Worm (Caenorhabditis elegans): ENCODE measurements around the gene Y38H6C.24.
A peak's percentile ranks its signal among the peaks of the same experiment; 100 is the strongest.

Y38H6C.24 gene

DNA sequence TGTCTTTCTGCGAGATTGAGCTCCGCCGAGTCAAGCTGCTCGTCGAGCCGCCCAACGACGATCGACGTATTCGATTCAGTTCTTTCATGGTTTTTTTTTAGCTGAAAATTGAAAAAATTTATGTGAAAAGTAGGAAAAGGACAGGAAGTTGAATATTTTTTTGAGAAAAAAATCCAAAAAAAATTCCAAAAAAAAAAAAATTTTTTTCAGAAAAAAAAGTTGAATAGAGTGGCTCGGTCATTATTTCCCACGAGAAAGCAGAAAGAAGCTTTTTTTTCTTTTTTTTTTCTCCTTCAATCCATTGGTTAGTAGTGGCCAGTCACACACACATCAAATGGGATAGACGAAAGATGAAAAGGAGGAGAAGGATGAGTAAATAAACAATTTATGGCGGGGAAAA, 41.0 kb upstream of the Y38H6C.24 start, which contains the start of gene dhcr-7:
Gene dhcr-7, minus strand, starts transcription at position 101 of the 400 bp plus-strand sequence.
- TF ChIP-seq ztf-4 (tag; optimal IDR thresholded peaks at IDR 0.05): no peak
- no peak for TF ChIP-seq sma-9 (GFP tag; optimal IDR thresholded peaks at IDR 0.05)
- TF ChIP-seq sma-9 (tag; optimal IDR thresholded peaks at IDR 0.05): no peak
- TF ChIP-seq skn-1 (tag; optimal IDR thresholded peaks at IDR 0.05): no peak
- TF ChIP-seq mbf-1 (tag; optimal IDR thresholded peaks at IDR 0.05): no peak
- no peak for TF ChIP-seq nhr-11 (tag; optimal IDR thresholded peaks at IDR 0.05)
- TF ChIP-seq alr-1 (tag; optimal IDR thresholded peaks at IDR 0.05): no peak
- no peak for TF ChIP-seq nhr-23 (tag; optimal IDR thresholded peaks at IDR 0.05)
- TF ChIP-seq nhr-25 (tag; optimal IDR thresholded peaks at IDR 0.05): no peak
- no peak for TF ChIP-seq sma-3 (GFP tag; optimal IDR thresholded peaks at IDR 0.05)
- no peak for TF ChIP-seq crh-2 (tag; optimal IDR thresholded peaks at IDR 0.05)
- TF ChIP-seq lsy-2 (tag; optimal IDR thresholded peaks at IDR 0.05): no peak

DNA sequence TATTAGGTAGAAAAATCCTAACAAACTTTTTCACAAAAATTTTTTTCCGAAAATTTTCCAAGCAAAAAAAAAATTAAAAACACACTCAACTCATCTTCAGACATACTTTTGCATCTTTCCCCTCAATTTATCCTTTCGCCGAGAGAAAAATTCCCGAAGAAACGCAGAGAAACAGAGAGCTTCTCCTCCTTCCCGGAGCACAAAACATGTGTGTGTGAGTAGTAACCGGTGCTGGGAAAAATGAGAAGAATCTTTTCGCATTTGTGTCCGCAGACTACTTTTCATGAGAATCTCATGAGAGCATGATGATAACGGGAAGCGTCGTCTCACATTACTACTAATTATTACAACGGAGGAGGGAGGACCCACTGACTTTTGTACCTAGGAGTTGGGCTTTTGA, 39.7 kb upstream of the Y38H6C.24 start:
- TF ChIP-seq C34F6.9 (tag; optimal IDR thresholded peaks at IDR 0.05) (peak; percentile 4), nhr-12 (tag; optimal IDR thresholded peaks at IDR 0.05) (no peak), unc-55 (GFP tag; optimal IDR thresholded peaks at IDR 0.05) (peak; percentile 16), lsy-2 (tag; optimal IDR thresholded peaks at IDR 0.05) (peak in 1 of 2 experiments; percentile 33), F13H6.1 (tag; optimal IDR thresholded peaks at IDR 0.05) (peak; percentile 57), nhr-129 (tag; optimal IDR thresholded peaks at IDR 0.05) (peak; percentile 51), unc-39 (tag; optimal IDR thresholded peaks at IDR 0.05) (no peak), sma-9 (GFP tag; optimal IDR thresholded peaks at IDR 0.05) (no peak), sma-9 (tag; optimal IDR thresholded peaks at IDR 0.05) (no peak)

DNA sequence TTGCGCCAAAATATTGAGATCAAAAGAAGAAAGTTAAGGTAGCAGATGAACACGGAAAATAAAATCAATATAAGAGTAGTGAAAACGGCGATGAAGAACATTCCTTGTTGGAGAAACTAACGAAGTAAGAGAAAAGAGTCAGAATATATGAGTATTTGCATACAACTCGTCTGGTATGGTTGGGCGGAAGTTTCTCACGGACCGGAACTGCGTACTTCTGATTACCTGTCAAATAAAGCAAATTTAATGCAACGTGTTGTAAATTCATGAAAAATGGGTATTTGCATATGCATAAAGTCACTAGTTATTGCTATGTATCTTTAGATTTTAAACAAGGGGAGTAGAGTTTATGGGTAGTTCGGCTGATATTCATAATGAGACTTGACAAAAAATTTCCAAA, 37.1 kb upstream of the Y38H6C.24 start, which contains the start of gene srbc-78:
Gene srbc-78, minus strand, starts transcription at position 101 of the 400 bp plus-strand sequence.
- TF ChIP-seq nhr-6 (tag; optimal IDR thresholded peaks at IDR 0.05) (no peak), fos-1 (tag; optimal IDR thresholded peaks at IDR 0.05) (no peak), aly-2 (tag; optimal IDR thresholded peaks at IDR 0.05) (no peak), sma-3 (GFP tag; optimal IDR thresholded peaks at IDR 0.05) (no peak), ceh-16 (tag; optimal IDR thresholded peaks at IDR 0.05) (no peak), R02D3.7 (tag; optimal IDR thresholded peaks at IDR 0.05) (no peak), elt-1 (tag; optimal IDR thresholded peaks at IDR 0.05) (no peak), alr-1 (tag; optimal IDR thresholded peaks at IDR 0.05) (no peak), lsy-2 (tag; optimal IDR thresholded peaks at IDR 0.05) (no peak), lin-11 (tag; optimal IDR thresholded peaks at IDR 0.05) (no peak), Y55F3AM.14 (GFP tag; optimal IDR thresholded peaks at IDR 0.05) (no peak), unc-39 (tag; optimal IDR thresholded peaks at IDR 0.05) (no peak), nhr-12 (tag; optimal IDR thresholded peaks at IDR 0.05) (no peak), ztf-1 (GFP tag; conservative IDR thresholded peaks at IDR 0.05) (no peak), nhr-23 (tag; optimal IDR thresholded peaks at IDR 0.05) (no peak)

DNA sequence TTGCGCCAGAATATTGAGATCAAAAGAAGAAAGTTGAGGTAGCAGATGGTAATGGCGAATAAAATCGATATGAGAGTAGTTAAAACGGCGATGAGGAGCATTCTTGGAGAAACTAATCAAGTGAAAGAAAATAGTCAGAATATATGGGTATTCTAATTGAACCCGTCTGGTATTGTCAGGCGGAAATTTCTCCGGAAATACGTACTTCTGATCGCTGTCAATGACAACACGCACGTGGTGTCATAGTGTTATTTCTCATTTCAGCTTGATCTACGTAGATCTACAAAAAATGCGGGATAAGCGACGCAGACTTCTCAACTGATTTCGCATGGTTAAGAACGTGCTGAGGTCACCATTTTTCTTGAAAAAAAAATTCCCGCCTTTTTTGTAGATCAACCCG, 33.9 kb upstream of the Y38H6C.24 start, which contains the start of gene srbc-79:
Gene srbc-79, minus strand, starts transcription at position 101 of the 400 bp plus-strand sequence.
- TF ChIP-seq nhr-12 (tag; optimal IDR thresholded peaks at IDR 0.05): no peak
- TF ChIP-seq nhr-11 (tag; optimal IDR thresholded peaks at IDR 0.05): no peak
- TF ChIP-seq snpc-4 (tag; optimal IDR thresholded peaks at IDR 0.05): no peak
- no peak for TF ChIP-seq blmp-1 (tag; optimal IDR thresholded peaks at IDR 0.05; ENCODE audit: insufficient read depth)
- no peak for TF ChIP-seq unc-62 (GFP tag; optimal IDR thresholded peaks at IDR 0.05)
- TF ChIP-seq ceh-16 (tag; optimal IDR thresholded peaks at IDR 0.05): no peak
- TF ChIP-seq R02D3.7 (tag; optimal IDR thresholded peaks at IDR 0.05): no peak
- no peak for TF ChIP-seq peb-1 (tag; optimal IDR thresholded peaks at IDR 0.05)
- TF ChIP-seq elt-3 (tag; optimal IDR thresholded peaks at IDR 0.05): no peak
- no peak for TF ChIP-seq ZK546.5 (tag; optimal IDR thresholded peaks at IDR 0.05)
- TF ChIP-seq nhr-237 (tag; optimal IDR thresholded peaks at IDR 0.05): no peak
- no peak for TF ChIP-seq nhr-23 (tag; optimal IDR thresholded peaks at IDR 0.05)
- TF ChIP-seq nhr-21 (tag; optimal IDR thresholded peaks at IDR 0.05): no peak
- no peak for TF ChIP-seq C34F6.9 (tag; optimal IDR thresholded peaks at IDR 0.05)
- TF ChIP-seq Y55F3AM.14 (GFP tag; optimal IDR thresholded peaks at IDR 0.05): no peak
- no peak for TF ChIP-seq mbf-1 (tag; optimal IDR thresholded peaks at IDR 0.05)
- no peak for TF ChIP-seq gmeb-1 (tag; optimal IDR thresholded peaks at IDR 0.05)
- TF ChIP-seq nhr-129 (tag; optimal IDR thresholded peaks at IDR 0.05): no peak
- no peak for TF ChIP-seq mab-5 (tag; optimal IDR thresholded peaks at IDR 0.05)
- no peak for TF ChIP-seq lin-39 (tag; optimal IDR thresholded peaks at IDR 0.05)

Measured in whole organism, L2 larva.